Fruit fly (Drosophila melanogaster) whole organism, embryonic: Measurements from ENCODE around the gene CG2747.

ENCODE experiments used
- Adf1 ChIP-seq: fragments of 200-800 bp; sonication (Bioruptor generic); IDR thresholded peaks from 2 replicates; pipeline ENCODE4 v1.3.6; 2022; ENCODE audit warnings: missing biosample characterization, missing genetic modification characterization
- Atf6 ChIP-seq: fragments of 200-800 bp; sonication (Bioruptor generic); IDR thresholded peaks from 2 replicates; pipeline ENCODE4 v1.3.6; 2022; ENCODE audit warnings: missing biosample characterization, missing genetic modification characterization
- Bgb ChIP-seq: fragments of 200-800 bp; sonication (Bioruptor generic); IDR thresholded peaks from 2 replicates; pipeline ENCODE4 v1.3.6; 2022; ENCODE audit warnings: missing biosample characterization, missing genetic modification characterization; ENCODE audit not compliant: partially characterized antibody
- Bteb2 ChIP-seq: fragments of 200-800 bp; sonication (Bioruptor generic); optimal IDR thresholded peaks from 2 replicates; lab custom pipeline; 2016; ENCODE audit warnings: missing biosample characterization, missing genetic modification characterization
- CG10274 ChIP-seq: fragments of 200-800 bp; sonication (Bioruptor generic); optimal IDR thresholded peaks from 3 replicates; lab custom pipeline; 2017; ENCODE audit warnings: missing biosample characterization, mild to moderate bottlenecking, missing genetic modification characterization
- CG11456 ChIP-seq: fragments of 200-800 bp; sonication (Bioruptor generic); IDR thresholded peaks from 3 replicates; pipeline ENCODE4 v1.3.6; 2022; ENCODE audit warnings: missing biosample characterization, missing genetic modification characterization
- CG12155 ChIP-seq: fragments of 200-800 bp; sonication (Bioruptor generic); optimal IDR thresholded peaks from 3 replicates; lab custom pipeline; 2016; ENCODE audit warnings: missing biosample characterization, missing genetic modification characterization
- CG13624 ChIP-seq: fragments of 200-800 bp; sonication (Bioruptor generic); optimal IDR thresholded peaks from 2 replicates; lab custom pipeline; 2016; ENCODE audit warnings: missing biosample characterization, missing genetic modification characterization
- CG14014 ChIP-seq: fragments of 200-800 bp; sonication (Bioruptor generic); IDR thresholded peaks from 2 replicates; pipeline ENCODE4 v1.3.6; 2022; ENCODE audit warnings: missing biosample characterization, missing genetic modification characterization
- CG17186 ChIP-seq: fragments of 200-800 bp; sonication (Bioruptor generic); optimal IDR thresholded peaks from 3 replicates; lab custom pipeline; 2017; ENCODE audit warnings: missing biosample characterization, missing genetic modification reagents, missing genetic modification characterization
- CG1792 ChIP-seq: fragments of 200-800 bp; sonication (Bioruptor generic); optimal IDR thresholded peaks from 2 replicates; lab custom pipeline; 2016; ENCODE audit warnings: missing biosample characterization, missing genetic modification characterization
- CG18011 ChIP-seq: fragments of 200-800 bp; sonication (Bioruptor generic); optimal IDR thresholded peaks from 2 replicates; lab custom pipeline; 2017; ENCODE audit warnings: missing biosample characterization, missing genetic modification characterization, mild to moderate bottlenecking, moderate library complexity, missing genotype
- CG2889 ChIP-seq: fragments of 200-800 bp; sonication (Bioruptor generic); IDR thresholded peaks from 3 replicates; pipeline ENCODE4 v1.3.6; 2022; ENCODE audit warnings: missing biosample characterization, missing genetic modification characterization
- CG3163 ChIP-seq: fragments of 200-800 bp; sonication (Bioruptor generic); optimal IDR thresholded peaks from 3 replicates; lab custom pipeline; 2016; ENCODE audit warnings: missing biosample characterization, missing genetic modification characterization
- CG7786 ChIP-seq: fragments of 200-800 bp; sonication (Bioruptor generic); optimal IDR thresholded peaks from 2 replicates; lab custom pipeline; 2016; ENCODE audit warnings: missing biosample characterization, missing genetic modification characterization
- CG7963 ChIP-seq: fragments of 200-800 bp; sonication (Bioruptor generic); IDR thresholded peaks from 3 replicates; pipeline ENCODE4 v1.3.6; 2022; ENCODE audit warnings: missing biosample characterization, missing genetic modification characterization; ENCODE audit not compliant: partially characterized antibody
- CG8089 ChIP-seq: fragments of 200-800 bp; sonication (Bioruptor generic); optimal IDR thresholded peaks from 3 replicates; lab custom pipeline; 2016; ENCODE audit warnings: missing biosample characterization, missing genetic modification characterization
- CG8944 ChIP-seq: fragments of 200-800 bp; sonication (Bioruptor generic); optimal IDR thresholded peaks from 3 replicates; lab custom pipeline; 2016; ENCODE audit warnings: missing biosample characterization, missing genetic modification characterization
- CG9817 ChIP-seq: fragments of 200-800 bp; sonication (Bioruptor generic); optimal IDR thresholded peaks from 2 replicates; lab custom pipeline; 2018; ENCODE audit warnings: missing biosample characterization, mild to moderate bottlenecking, missing genetic modification characterization, moderate library complexity
- Camta ChIP-seq: fragments of 200-800 bp; sonication (Bioruptor generic); optimal IDR thresholded peaks from 2 replicates; lab custom pipeline; 2016; ENCODE audit warnings: missing biosample characterization, missing genetic modification characterization
- D19B ChIP-seq: fragments of 200-800 bp; sonication (Bioruptor generic); optimal IDR thresholded peaks from 2 replicates; lab custom pipeline; 2017; ENCODE audit warnings: missing biosample characterization, mild to moderate bottlenecking, missing genetic modification characterization
- Fer3 ChIP-seq: fragments of 200-800 bp; sonication (Bioruptor generic); optimal IDR thresholded peaks from 2 replicates; lab custom pipeline; 2018; ENCODE audit warnings: missing biosample characterization, mild to moderate bottlenecking, missing genetic modification characterization, moderate library complexity
- HLH54F ChIP-seq: fragments of 200-800 bp; sonication (Bioruptor generic); optimal IDR thresholded peaks from 3 replicates; lab custom pipeline; 2016; ENCODE audit warnings: missing biosample characterization, missing genetic modification characterization
- Hr39 ChIP-seq: fragments of >200 bp; optimal IDR thresholded peaks from 2 replicates; lab custom pipeline; 2017
- Lpt ChIP-seq: fragments of >200 bp; optimal IDR thresholded peaks from 2 replicates; lab custom pipeline; 2018; ENCODE audit warnings: missing biosample characterization, missing genetic modification characterization
- Oaz ChIP-seq: fragments of 200-800 bp; sonication (Bioruptor generic); IDR thresholded peaks from 2 replicates; pipeline ENCODE4 v1.3.6; 2022; ENCODE audit warnings: missing biosample characterization, missing genetic modification characterization
- Rx ChIP-seq: fragments of 200-800 bp; sonication (Bioruptor generic); IDR thresholded peaks from 2 replicates; pipeline ENCODE4 v1.3.6; 2022; ENCODE audit warnings: missing biosample characterization, missing genetic modification characterization
- Sin3A ChIP-seq: fragments of >200 bp; optimal IDR thresholded peaks from 2 replicates; lab custom pipeline; 2018
- Six4 ChIP-seq: fragments of 200-800 bp; sonication (Bioruptor generic); optimal IDR thresholded peaks from 2 replicates; lab custom pipeline; 2016; ENCODE audit warnings: missing biosample characterization, missing genetic modification characterization
- Sry-δ ChIP-seq: fragments of 200-800 bp; sonication (Bioruptor generic); optimal IDR thresholded peaks from 2 replicates; lab custom pipeline; 2016; ENCODE audit warnings: missing biosample characterization, missing genetic modification characterization
- Trl ChIP-seq, 3 experiments: fragments of >200 bp in 2 of 3; fragments of 200-800 bp in 1 of 3; sonication (Bioruptor generic) in 1 of 3; optimal IDR thresholded peaks; 2 replicates in 1 of 3; 3 replicates in 2 of 3; lab custom pipeline; 2016 to 2017; ENCODE audit warnings: missing biosample characterization in 1 of 3, missing genetic modification characterization in 1 of 3
- Xbp1 ChIP-seq: fragments of 200-800 bp; sonication (Bioruptor generic); optimal IDR thresholded peaks from 3 replicates; lab custom pipeline; 2016; ENCODE audit warnings: missing biosample characterization, mild to moderate bottlenecking, missing genetic modification characterization
- ab ChIP-seq: fragments of 200-800 bp; sonication (Bioruptor generic); optimal IDR thresholded peaks from 2 replicates; lab custom pipeline; 2016; ENCODE audit warnings: missing biosample characterization, missing genetic modification characterization
- al ChIP-seq: fragments of 200-800 bp; sonication (Bioruptor generic); IDR thresholded peaks from 2 replicates; pipeline ENCODE4 v1.3.6; 2022; ENCODE audit warnings: missing biosample characterization, missing genetic modification characterization
- bbx ChIP-seq: fragments of 200-800 bp; sonication (Bioruptor generic); IDR thresholded peaks from 2 replicates; pipeline ENCODE4 v1.3.6; 2022; ENCODE audit warnings: missing biosample characterization, missing genetic modification characterization; ENCODE audit not compliant: partially characterized antibody
- bcd ChIP-seq: fragments of 200-800 bp; sonication (Bioruptor generic); optimal IDR thresholded peaks from 2 replicates; lab custom pipeline; 2017; ENCODE audit warnings: missing biosample characterization, mild to moderate bottlenecking, missing genetic modification characterization
- chm ChIP-seq: fragments of 200-800 bp; sonication (Bioruptor generic); IDR thresholded peaks from 2 replicates; pipeline ENCODE4 v1.3.6; 2022; ENCODE audit warnings: missing biosample characterization, missing genetic modification characterization
- dpn ChIP-seq, 2 experiments: fragments of 200-800 bp; sonication (Bioruptor generic); optimal IDR thresholded peaks; 3 replicates each; lab custom pipeline; 2016; ENCODE audit warnings: missing biosample characterization in 2 of 2, missing genetic modification characterization in 2 of 2
- maf-S ChIP-seq: fragments of 200-800 bp; sonication (Bioruptor generic); optimal IDR thresholded peaks from 2 replicates; lab custom pipeline; 2016; ENCODE audit warnings: missing biosample characterization, missing genetic modification characterization
- nerfin-1 ChIP-seq: fragments of 200-800 bp; sonication (Bioruptor generic); optimal IDR thresholded peaks from 3 replicates; lab custom pipeline; 2019; ENCODE audit warnings: missing biosample characterization, mild to moderate bottlenecking, missing genetic modification characterization, moderate library complexity
- pan ChIP-seq, 4 experiments: fragments of >200 bp in 3 of 4; fragments of 200-800 bp in 1 of 4; sonication (Bioruptor generic) in 1 of 4; optimal IDR thresholded peaks in 3 of 4; IDR thresholded peaks in 1 of 4; 2 replicates each; pipeline versions ENCODE4 v1.3.6 to Lab custom; 2017 to 2022; ENCODE audit warnings: missing biosample characterization in 2 of 4, missing genetic modification characterization in 2 of 4, mixed read lengths in 1 of 4
- row ChIP-seq: fragments of 200-800 bp; sonication (Bioruptor generic); IDR thresholded peaks from 3 replicates; pipeline ENCODE4 v1.3.6; 2022; ENCODE audit warnings: missing biosample characterization, missing genetic modification characterization
- schlank ChIP-seq: fragments of 200-800 bp; sonication (Bioruptor generic); optimal IDR thresholded peaks from 2 replicates; lab custom pipeline; 2018; ENCODE audit warnings: missing biosample characterization, mild to moderate bottlenecking, missing genetic modification characterization
- sens ChIP-seq: fragments of 200-800 bp; sonication (Bioruptor generic); peaks from one replicate; lab custom pipeline; 2016; ENCODE audit warnings: missing biosample characterization, missing genetic modification characterization
- stc ChIP-seq: fragments of 200-800 bp; sonication (Bioruptor generic); IDR thresholded peaks from 2 replicates; pipeline ENCODE4 v1.3.6; 2022; ENCODE audit warnings: missing biosample characterization, missing genetic modification characterization
- tna ChIP-seq: fragments of 200-800 bp; sonication (Bioruptor generic); IDR thresholded peaks from 2 replicates; pipeline ENCODE4 v1.3.6; 2022; ENCODE audit warnings: missing biosample characterization, missing genetic modification characterization; ENCODE audit not compliant: partially characterized antibody
- toy ChIP-seq: fragments of 200-800 bp; sonication (Bioruptor generic); IDR thresholded peaks from 2 replicates; pipeline ENCODE4 v1.3.6; 2022; ENCODE audit warnings: missing biosample characterization, missing genetic modification characterization
- tup ChIP-seq: fragments of 200-800 bp; sonication (Bioruptor generic); optimal IDR thresholded peaks from 2 replicates; lab custom pipeline; 2016; ENCODE audit warnings: missing biosample characterization, mild to moderate bottlenecking, missing genetic modification characterization, moderate library complexity

Gene CG2747

DNA sequence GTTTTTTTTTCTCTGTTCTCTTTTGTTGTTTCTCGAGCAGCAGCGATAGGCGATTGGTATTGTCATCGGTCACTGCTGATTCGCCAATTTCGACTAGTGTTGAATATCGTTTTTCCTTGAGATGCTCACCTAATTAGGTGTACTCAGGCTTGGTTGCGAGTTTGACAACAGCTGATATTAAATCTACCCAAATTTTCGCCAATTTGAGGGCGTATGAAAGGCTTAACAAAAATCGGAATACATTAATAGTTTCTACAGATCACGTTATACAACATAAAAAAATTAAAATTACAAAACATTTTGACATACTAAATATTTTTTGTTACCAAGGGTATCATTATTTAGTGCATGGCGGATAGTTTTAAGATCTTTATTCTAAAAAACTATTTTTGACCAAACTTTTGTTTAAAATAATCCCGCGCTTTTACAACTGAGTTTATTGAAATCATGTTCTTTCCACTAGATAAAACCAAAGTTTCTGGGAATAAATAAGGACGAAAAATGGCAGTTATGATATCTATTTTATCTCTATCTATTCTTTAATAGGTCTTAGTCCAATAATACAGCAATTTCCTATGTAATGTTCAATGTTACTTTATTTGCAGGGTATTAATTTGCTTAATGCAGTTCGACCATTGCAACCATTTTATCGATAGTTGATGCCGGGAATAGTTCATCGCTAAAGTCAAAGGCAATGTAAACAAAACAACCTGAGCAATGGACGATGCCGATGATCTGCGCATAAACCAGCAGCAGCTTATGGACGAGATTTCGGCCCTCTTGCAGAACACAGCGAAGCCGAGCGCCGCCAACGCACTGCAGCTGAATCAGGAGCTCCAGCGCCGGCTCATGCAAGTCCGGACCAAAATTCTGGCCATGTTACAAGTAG is 17.2 kb downstream of the CG2747 start, which contains the start of the genes CG10435 and Pbp95 (continued):
- TF ChIP-seq Xbp1 (GFP tag; lab: Kevin White, UChicago) (peak; percentile 66), bbx (GFP tag; lab: Robert Waterston, UW) (peak; percentile 68), Sry-δ (GFP tag; lab: Kevin White, UChicago) (peak; percentile 84), Fer3 (tag; lab: Kevin White, UChicago) (peak; percentile 21), CG12155 (GFP tag; lab: Kevin White, UChicago) (peak; percentile 55), Atf6 (GFP tag; lab: Robert Waterston, UW) (peak; percentile 37; the same call in 1 of the 2 replicates), maf-S (peak; percentile 10), CG8944 (peak; percentile 24), CG3163 (no peak), chm (GFP tag; lab: Robert Waterston, UW) (0 out of 2 replicates have a peak, but pooled peaks have one; percentile 39), dpn (GFP tag; optimal IDR thresholded peaks at IDR 0.05; lab: Kevin White, UChicago) (peak; percentile 43 to 48), CG13624 (GFP tag; lab: Kevin White, UChicago) (peak; percentile 66), Six4 (GFP tag; lab: Kevin White, UChicago) (peak; percentile 12), D19B (GFP tag; lab: Kevin White, UChicago) (peak; percentile 96), CG7786 (GFP tag; lab: Kevin White, UChicago) (peak; percentile 2), Trl (optimal IDR thresholded peaks at IDR 0.05; lab: Kevin White, UChicago) (no peak), Trl (GFP tag; optimal IDR thresholded peaks at IDR 0.05; lab: Kevin White, UChicago) (peak; percentile 57), CG2889 (GFP tag; lab: Robert Waterston, UW) (peak; percentile 39; the same call in 1 of the 3 replicates), tup (GFP tag; lab: Kevin White, UChicago) (no peak), Lpt (GFP tag; lab: Kevin White, UChicago) (no peak), al (GFP tag; lab: Robert Waterston, UW) (peak; percentile 53), stc (GFP tag; lab: Robert Waterston, UW) (0 out of 2 replicates have a peak, but pooled peaks have one; percentile 38), sens (GFP tag; lab: Kevin White, UChicago) (peak; percentile 87), row (GFP tag; lab: Robert Waterston, UW) (peak; percentile 69), Bgb (peak; percentile 50), CG10274 (GFP tag; lab: Kevin White, UChicago) (peak; percentile 34), schlank (no peak), Rx (GFP tag; lab: Robert Waterston, UW) (peak; percentile 56), HLH54F (GFP tag; lab: Kevin White, UChicago) (peak; percentile 66), Oaz (GFP tag; lab: Robert Waterston, UW) (peak; percentile 43), CG11456 (GFP tag; lab: Robert Waterston, UW) (peak; percentile 66), CG17186 (GFP tag; lab: Kevin White, UChicago) (no peak), CG14014 (peak; percentile 38; the same call in 1 of the 2 replicates), Sin3A (lab: Kevin White, UChicago) (no peak), CG7963 (0 out of 3 replicates have a peak, but pooled peaks have one; percentile 26), Adf1 (GFP tag; lab: Robert Waterston, UW) (0 out of 2 replicates have a peak, but pooled peaks have one; percentile 18), CG8089 (GFP tag; lab: Kevin White, UChicago) (no peak), ab (GFP tag; lab: Kevin White, UChicago) (no peak), nerfin-1 (no peak), Camta (peak; percentile 52), toy (GFP tag; lab: Robert Waterston, UW) (0 out of 2 replicates have a peak, but pooled peaks have one; percentile 38), bcd (GFP tag; lab: Kevin White, UChicago) (peak; percentile 48), CG1792 (no peak), CG18011 (GFP tag; lab: Kevin White, UChicago) (peak; percentile 13), Bteb2 (GFP tag; lab: Kevin White, UChicago) (no peak), Hr39 (lab: Kevin White, UChicago) (no peak), CG9817 (tag; lab: Kevin White, UChicago) (peak; percentile 42), pan (optimal IDR thresholded peaks at IDR 0.05; lab: Kevin White, UChicago) (no peak), pan (GFP tag; optimal IDR thresholded peaks at IDR 0.05 in 1 of 2, IDR thresholded peaks at IDR 0.05 in 1 of 2) (peak in 1 of 2 experiments; percentile 44), tna (GFP tag; lab: Robert Waterston, UW) (peak; percentile 54)
